Fruit fly (Drosophila melanogaster): ENCODE results near the gene pinta.

Gene pinta

dm6 chr3R:22397068-22397700 is 27.5 kb downstream of the pinta start (continued):
- TF ChIP-seq ind (GFP tag; optimal IDR thresholded peaks at IDR 0.05) (no peak), Mrtf (GFP tag; IDR thresholded peaks at IDR 0.05) (no peak), vnd (GFP tag; IDR thresholded peaks at IDR 0.05; ENCODE audit: partially characterized antibody) (peak; percentile 63; the same call in 2 of the 3 replicates), B-H1 (GFP tag; IDR thresholded peaks at IDR 0.05) (no peak), CG18011 (GFP tag; optimal IDR thresholded peaks at IDR 0.05) (no peak), CG42726 (GFP tag; IDR thresholded peaks at IDR 0.05; ENCODE audit: partially characterized antibody) (peak; percentile 96), CG18764 (GFP tag; optimal IDR thresholded peaks at IDR 0.05) (no peak), tll (GFP tag; optimal IDR thresholded peaks at IDR 0.05) (no peak), hb (GFP tag; IDR thresholded peaks at IDR 0.05; ENCODE audit: partially characterized antibody) (peak; percentile 84), CG30403 (GFP tag; optimal IDR thresholded peaks at IDR 0.05) (no peak), PHDP (tag; optimal IDR thresholded peaks at IDR 0.05) (no peak), YL-1 (GFP tag; optimal IDR thresholded peaks at IDR 0.05) (no peak), CG6254 (GFP tag; optimal IDR thresholded peaks at IDR 0.05) (no peak), Pdp1 (GFP tag; optimal IDR thresholded peaks at IDR 0.05) (peak in 1 of 2 experiments; percentile 99), Hr39 (optimal IDR thresholded peaks at IDR 0.05) (no peak), CG11695 (GFP tag; IDR thresholded peaks at IDR 0.05) (no peak), CG10274 (GFP tag; optimal IDR thresholded peaks at IDR 0.05) (no peak), CG30431 (GFP tag; optimal IDR thresholded peaks at IDR 0.05) (no peak), Lpt (GFP tag; optimal IDR thresholded peaks at IDR 0.05) (no peak), Rfx (GFP tag; IDR thresholded peaks at IDR 0.05) (no peak), CG14710 (tag; optimal IDR thresholded peaks at IDR 0.05) (peak; percentile 5), toy (GFP tag; IDR thresholded peaks at IDR 0.05) (no peak), CG5180 (GFP tag; optimal IDR thresholded peaks at IDR 0.05) (no peak), gem (tag; optimal IDR thresholded peaks at IDR 0.05) (no peak), mirr (GFP tag; optimal IDR thresholded peaks at IDR 0.05) (no peak), chif (GFP tag; optimal IDR thresholded peaks at IDR 0.05) (no peak), CG34376 (GFP tag; optimal IDR thresholded peaks at IDR 0.05) (peak; percentile 23), nerfin-2 (GFP tag; IDR thresholded peaks at IDR 0.05; ENCODE audit: partially characterized antibody) (peak; percentile 86), CG12071 (GFP tag; optimal IDR thresholded peaks at IDR 0.05) (no peak), Mes4 (GFP tag; optimal IDR thresholded peaks at IDR 0.05) (no peak), hth (optimal IDR thresholded peaks at IDR 0.05) (no peak), CG12155 (GFP tag; optimal IDR thresholded peaks at IDR 0.05) (no peak), Lhr (GFP tag; optimal IDR thresholded peaks at IDR 0.05) (no peak), h (optimal IDR thresholded peaks at IDR 0.05) (no peak), CG18262 (tag; optimal IDR thresholded peaks at IDR 0.05) (no peak), lab (GFP tag; optimal IDR thresholded peaks at IDR 0.05) (no peak), Opbp (GFP tag; IDR thresholded peaks at IDR 0.05; ENCODE audit: partially characterized antibody) (peak; percentile 92), CG33557 (GFP tag; optimal IDR thresholded peaks at IDR 0.05) (peak; percentile 1), Dek (tag; optimal IDR thresholded peaks at IDR 0.05) (no peak), CG10979 (tag; optimal IDR thresholded peaks at IDR 0.05) (no peak), CG8388 (GFP tag; optimal IDR thresholded peaks at IDR 0.05) (no peak), D19A (tag; optimal IDR thresholded peaks at IDR 0.05) (no peak), sr (GFP tag; IDR thresholded peaks at IDR 0.05) (no peak)
